Worm (Caenorhabditis elegans) whole organism, late embryonic: ENCODE results near the gene pitr-3.

ENCODE experiments used
- F13H6.1 ChIP-seq: sonication (generic microtip); optimal IDR thresholded peaks from 2 replicates; lab custom pipeline; 2016; ENCODE audit warnings: missing genetic modification characterization, missing compliant biosample characterization
- dve-1 ChIP-seq: sonication (generic microtip); optimal IDR thresholded peaks from 2 replicates; lab custom pipeline; 2017; ENCODE audit warnings: antibody characterized with exemption, mild to moderate bottlenecking, missing genetic modification characterization, missing compliant biosample characterization
- elt-4 ChIP-seq: sonication (generic microtip); optimal IDR thresholded peaks from 2 replicates; lab custom pipeline; 2016; ENCODE audit warnings: missing genetic modification characterization, missing compliant biosample characterization

DNA sequence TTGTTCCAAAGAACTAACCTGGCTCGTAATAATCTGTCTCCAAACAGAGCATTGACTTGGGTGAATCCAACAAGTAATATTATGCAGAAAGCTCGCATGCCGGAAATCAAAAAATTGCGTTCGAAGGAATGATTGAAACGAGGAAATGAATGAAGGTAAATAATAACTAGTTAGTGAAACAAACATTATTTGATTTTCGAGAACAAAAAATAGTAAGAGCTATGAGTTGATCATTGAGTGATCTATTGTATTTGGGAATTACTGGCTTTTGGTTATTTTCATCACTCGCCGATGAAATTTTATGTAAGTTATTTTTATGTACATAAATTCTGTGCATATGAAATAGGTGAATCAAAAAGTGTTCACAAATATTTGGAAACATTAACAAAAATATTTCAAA lies 13.6 kb upstream of the pitr-3 start, which contains the start of gene B0222.5:
- TF ChIP-seq dve-1 (tag; lab: Kevin White, UChicago) (no peak), F13H6.1 (tag; lab: Kevin White, UChicago) (no peak), elt-4 (tag; lab: Kevin White, UChicago) (no peak)
